Worm (Caenorhabditis elegans): Measurements from ENCODE around the gene C10C5.7.

DNA sequence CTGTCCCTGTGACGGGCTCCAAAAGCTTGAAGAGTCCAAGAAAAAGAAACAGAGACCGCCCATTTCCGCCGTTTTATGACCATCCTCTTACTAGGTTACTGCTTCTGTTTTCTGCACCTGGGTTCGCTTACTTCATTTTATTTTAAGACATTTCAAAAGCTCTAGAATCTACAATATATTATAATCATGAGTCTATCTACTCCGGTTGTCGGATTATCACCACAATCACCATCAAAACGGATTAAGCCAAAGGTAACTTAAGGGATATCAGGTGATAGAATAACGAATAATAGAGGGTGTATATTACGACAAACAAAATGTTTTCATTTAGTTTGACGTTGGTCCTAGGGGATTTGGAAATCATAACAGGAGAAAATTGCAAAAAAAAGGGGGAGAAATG lies 47.4 kb downstream of the C10C5.7 start:
- TF ChIP-seq hnd-1 (tag; optimal IDR thresholded peaks at IDR 0.05) (no peak), hmg-4 (GFP tag; optimal IDR thresholded peaks at IDR 0.05) (no peak), B0310.2 (tag; optimal IDR thresholded peaks at IDR 0.05) (no peak), ceh-13 (GFP tag; optimal IDR thresholded peaks at IDR 0.05) (no peak), ceh-36 (tag; optimal IDR thresholded peaks at IDR 0.05) (no peak), tbx-11 (GFP tag; IDR thresholded peaks at IDR 0.05) (no peak), ama-1 (optimal IDR thresholded peaks at IDR 0.05) (no peak)
